Fruit fly (Drosophila melanogaster) whole organism, embryonic: Measurements from ENCODE around the gene CG42404.
A peak's percentile ranks its signal among the peaks of the same experiment; 100 is the strongest.

Source experiments
- Adf1 ChIP-seq: fragments of 200-800 bp; sonication (Bioruptor generic); IDR thresholded peaks from 2 replicates; pipeline ENCODE4 v1.3.6; 2022; ENCODE audit warnings: missing biosample characterization, missing genetic modification characterization
- Asciz ChIP-seq: fragments of 200-800 bp; sonication (Bioruptor generic); optimal IDR thresholded peaks from 2 replicates; lab custom pipeline; 2017; ENCODE audit warnings: missing biosample characterization, mild to moderate bottlenecking, missing genetic modification characterization, missing genetic modification reagents
- B-H2 ChIP-seq: fragments of 200-800 bp; sonication (Bioruptor generic); optimal IDR thresholded peaks from 2 replicates; lab custom pipeline; 2018; ENCODE audit warnings: missing biosample characterization, mild to moderate bottlenecking, missing genetic modification characterization
- Bgb ChIP-seq: fragments of 200-800 bp; sonication (Bioruptor generic); IDR thresholded peaks from 2 replicates; pipeline ENCODE4 v1.3.6; 2022; ENCODE audit warnings: missing biosample characterization, missing genetic modification characterization; ENCODE audit not compliant: partially characterized antibody
- BtbVII ChIP-seq: fragments of 200-800 bp; sonication (Bioruptor generic); optimal IDR thresholded peaks from 3 replicates; lab custom pipeline; 2017; ENCODE audit warnings: missing biosample characterization, mild to moderate bottlenecking, missing genetic modification characterization
- CG10321 ChIP-seq: fragments of 200-800 bp; sonication (Bioruptor generic); IDR thresholded peaks from 2 replicates; pipeline ENCODE4 v1.3.6; 2022; ENCODE audit warnings: missing biosample characterization, missing genetic modification characterization
- CG11093 ChIP-seq: fragments of 200-800 bp; sonication (Bioruptor generic); IDR thresholded peaks from 3 replicates; pipeline ENCODE4 v1.3.6; 2022; ENCODE audit warnings: missing biosample characterization, missing genetic modification characterization
- CG11398 ChIP-seq: fragments of 200-800 bp; sonication (Bioruptor generic); optimal IDR thresholded peaks from 2 replicates; lab custom pipeline; 2016; ENCODE audit warnings: missing biosample characterization, missing genetic modification characterization
- CG11504 ChIP-seq: fragments of 200-800 bp; sonication (Bioruptor generic); optimal IDR thresholded peaks from 3 replicates; lab custom pipeline; 2019; ENCODE audit warnings: missing biosample characterization, mild to moderate bottlenecking, missing genetic modification characterization, moderate library complexity
- CG13894 ChIP-seq: fragments of 200-800 bp; sonication (Bioruptor generic); optimal IDR thresholded peaks from 3 replicates; lab custom pipeline; 2018; ENCODE audit warnings: missing biosample characterization, mild to moderate bottlenecking, missing genetic modification characterization, moderate library complexity
- CG15479 ChIP-seq: fragments of 200-800 bp; sonication (Bioruptor generic); optimal IDR thresholded peaks from 3 replicates; lab custom pipeline; 2019; ENCODE audit warnings: missing biosample characterization, mild to moderate bottlenecking, missing genetic modification characterization, moderate library complexity
- CG17912 ChIP-seq: fragments of 200-800 bp; sonication (Bioruptor generic); optimal IDR thresholded peaks from 2 replicates; lab custom pipeline; 2018; ENCODE audit warnings: missing biosample characterization, mild to moderate bottlenecking, missing genetic modification characterization
- CG1832 ChIP-seq: fragments of 200-800 bp; sonication (Bioruptor generic); optimal IDR thresholded peaks from 2 replicates; lab custom pipeline; 2017; ENCODE audit warnings: missing biosample characterization, mild to moderate bottlenecking, missing genetic modification characterization, inconsistent platforms
- CG2116 ChIP-seq: fragments of 200-800 bp; sonication (Bioruptor generic); optimal IDR thresholded peaks from 3 replicates; lab custom pipeline; 2018; ENCODE audit warnings: missing biosample characterization, mild to moderate bottlenecking, missing genetic modification characterization
- CG2199 ChIP-seq: fragments of 200-800 bp; sonication (Bioruptor generic); IDR thresholded peaks from 3 replicates; pipeline ENCODE4 v1.3.6; 2022; ENCODE audit warnings: missing biosample characterization, missing genetic modification characterization
- CG33557 ChIP-seq: fragments of 200-800 bp; sonication (Bioruptor generic); optimal IDR thresholded peaks from 2 replicates; lab custom pipeline; 2019; ENCODE audit warnings: missing biosample characterization, mild to moderate bottlenecking, missing genetic modification characterization, moderate library complexity
- CG34422 ChIP-seq: fragments of 200-800 bp; sonication (Bioruptor generic); IDR thresholded peaks from 3 replicates; pipeline ENCODE4 v1.3.6; 2022; ENCODE audit warnings: missing biosample characterization, missing genetic modification characterization
- CG6791 ChIP-seq: fragments of 200-800 bp; sonication (Bioruptor generic); IDR thresholded peaks from 3 replicates; pipeline ENCODE4 v1.3.6; 2022; ENCODE audit warnings: missing biosample characterization, missing genetic modification characterization; ENCODE audit not compliant: partially characterized antibody
- CG8290 ChIP-seq, 3 experiments: fragments of 200-800 bp; sonication (Bioruptor generic); optimal IDR thresholded peaks; 2 replicates each; lab custom pipeline; 2016 to 2019; ENCODE audit warnings: missing biosample characterization in 3 of 3, missing genetic modification characterization in 3 of 3, mild to moderate bottlenecking in 2 of 3, moderate library complexity in 1 of 3
- CG8924 ChIP-seq: fragments of 200-800 bp; optimal IDR thresholded peaks from 3 replicates; lab custom pipeline; 2019; ENCODE audit warnings: missing biosample characterization, mild to moderate bottlenecking, missing genetic modification characterization, moderate library complexity
- CG9932 ChIP-seq: fragments of 200-800 bp; sonication (Bioruptor generic); IDR thresholded peaks from 2 replicates; pipeline ENCODE4 v1.3.6; 2022; ENCODE audit warnings: missing biosample characterization, missing genetic modification characterization
- CHES-1-like ChIP-seq: fragments of 200-800 bp; sonication (Bioruptor generic); optimal IDR thresholded peaks from 2 replicates; lab custom pipeline; 2016; ENCODE audit warnings: missing biosample characterization, missing genetic modification characterization
- CkIIα-i1 ChIP-seq: fragments of 200-800 bp; sonication (Bioruptor generic); IDR thresholded peaks from 2 replicates; pipeline ENCODE4 v1.3.6; 2022; ENCODE audit warnings: missing biosample characterization, missing genetic modification characterization
- Dll ChIP-seq: fragments of 200-800 bp; sonication (Bioruptor generic); IDR thresholded peaks from 4 replicates; pipeline ENCODE4 v1.3.6; 2022; ENCODE audit warnings: missing biosample characterization, missing genetic modification characterization; ENCODE audit not compliant: partially characterized antibody
- Dp ChIP-seq: fragments of 200-800 bp; sonication (Bioruptor generic); optimal IDR thresholded peaks from 2 replicates; lab custom pipeline; 2018; ENCODE audit warnings: missing biosample characterization, mild to moderate bottlenecking, missing genetic modification characterization, moderate library complexity
- E2f2 ChIP-seq: fragments of 200-800 bp; sonication (Bioruptor generic); IDR thresholded peaks from 2 replicates; pipeline ENCODE4 v1.3.6; 2022; ENCODE audit warnings: missing biosample characterization, missing genetic modification characterization
- Ets65A ChIP-seq: fragments of 200-800 bp; sonication (Bioruptor generic); peaks from one replicate; lab custom pipeline; 2016; ENCODE audit warnings: missing biosample characterization, missing genetic modification characterization
- Hey ChIP-seq: fragments of 200-800 bp; sonication (Bioruptor generic); optimal IDR thresholded peaks from 3 replicates; lab custom pipeline; 2018; ENCODE audit warnings: missing biosample characterization, mild to moderate bottlenecking, missing genetic modification characterization
- Kr ChIP-seq: fragments of 200-800 bp; sonication (Bioruptor generic); optimal IDR thresholded peaks from 2 replicates; lab custom pipeline; 2017; ENCODE audit warnings: missing biosample characterization, mild to moderate bottlenecking, missing genetic modification characterization
- Max ChIP-seq: fragments of 200-800 bp; sonication (Bioruptor generic); optimal IDR thresholded peaks from 2 replicates; lab custom pipeline; 2016; ENCODE audit warnings: missing biosample characterization, mild to moderate bottlenecking, missing genetic modification characterization
- NC2α ChIP-seq: fragments of 200-800 bp; sonication (Bioruptor generic); optimal IDR thresholded peaks from 2 replicates; lab custom pipeline; 2016; ENCODE audit warnings: missing biosample characterization, missing genetic modification characterization
- NFAT ChIP-seq: fragments of 200-800 bp; sonication (Bioruptor generic); IDR thresholded peaks from 2 replicates; pipeline ENCODE4 v1.3.6; 2022; ENCODE audit warnings: missing biosample characterization, missing genetic modification characterization
- Nf-YC ChIP-seq: fragments of 200-800 bp; optimal IDR thresholded peaks from 3 replicates; lab custom pipeline; 2019; ENCODE audit warnings: missing biosample characterization, mild to moderate bottlenecking, missing genetic modification characterization, moderate library complexity
- Opbp ChIP-seq: fragments of 200-800 bp; sonication (Bioruptor generic); IDR thresholded peaks from 3 replicates; pipeline ENCODE4 v1.3.6; 2022; ENCODE audit warnings: missing biosample characterization, missing genetic modification characterization; ENCODE audit not compliant: partially characterized antibody
- PHDP ChIP-seq: fragments of 200-800 bp; sonication (Bioruptor generic); optimal IDR thresholded peaks from 3 replicates; lab custom pipeline; 2018; ENCODE audit warnings: missing biosample characterization, mild to moderate bottlenecking, missing genetic modification characterization, moderate library complexity
- YL-1 ChIP-seq: fragments of 200-800 bp; sonication (Bioruptor generic); optimal IDR thresholded peaks from 3 replicates; lab custom pipeline; 2017; ENCODE audit warnings: missing biosample characterization, mild to moderate bottlenecking, missing genetic modification characterization
- ap ChIP-seq: fragments of 200-800 bp; sonication (Bioruptor generic); IDR thresholded peaks from 2 replicates; pipeline ENCODE4 v1.3.6; 2022; ENCODE audit warnings: missing biosample characterization, missing genetic modification characterization
- bbx ChIP-seq: fragments of 200-800 bp; sonication (Bioruptor generic); IDR thresholded peaks from 2 replicates; pipeline ENCODE4 v1.3.6; 2022; ENCODE audit warnings: missing biosample characterization, missing genetic modification characterization; ENCODE audit not compliant: partially characterized antibody
- cg ChIP-seq: fragments of 200-800 bp; sonication (Bioruptor generic); optimal IDR thresholded peaks from 3 replicates; lab custom pipeline; 2019; ENCODE audit warnings: missing biosample characterization, mild to moderate bottlenecking, missing genetic modification characterization, moderate library complexity
- cwo ChIP-seq: fragments of 200-800 bp; sonication (Bioruptor generic); optimal IDR thresholded peaks from 3 replicates; lab custom pipeline; 2017; ENCODE audit warnings: missing biosample characterization, missing genetic modification characterization, mild to moderate bottlenecking, moderate library complexity, missing genetic modification reagents
- dm ChIP-seq: fragments of 200-800 bp; sonication (Bioruptor generic); optimal IDR thresholded peaks from 3 replicates; lab custom pipeline; 2016; ENCODE audit warnings: missing biosample characterization, missing genetic modification characterization
- fru ChIP-seq: fragments of >200 bp; optimal IDR thresholded peaks from 2 replicates; lab custom pipeline; 2017
- hkb ChIP-seq, 2 experiments: fragments of 200-800 bp in 1 of 2; fragments of >200 bp in 1 of 2; sonication (Bioruptor generic) in 1 of 2; IDR thresholded peaks in 1 of 2; optimal IDR thresholded peaks in 1 of 2; 2 replicates each; pipeline versions ENCODE4 v1.3.6 to Lab custom; 2017 to 2022; ENCODE audit warnings: missing biosample characterization in 1 of 2, missing genetic modification characterization in 1 of 2
- lbe ChIP-seq: fragments of 200-800 bp; sonication (Bioruptor generic); optimal IDR thresholded peaks from 2 replicates; lab custom pipeline; 2016; ENCODE audit warnings: missing biosample characterization, mild to moderate bottlenecking, missing genetic modification characterization
- lilli ChIP-seq: fragments of 200-800 bp; sonication (Bioruptor generic); optimal IDR thresholded peaks from 3 replicates; lab custom pipeline; 2016; ENCODE audit warnings: missing biosample characterization, missing genetic modification characterization
- pzg ChIP-seq: fragments of 200-800 bp; sonication (Bioruptor generic); optimal IDR thresholded peaks from 3 replicates; lab custom pipeline; 2018; ENCODE audit warnings: missing biosample characterization, mild to moderate bottlenecking, missing genetic modification characterization, moderate library complexity
- rib ChIP-seq: fragments of 200-800 bp; sonication (Bioruptor generic); IDR thresholded peaks from 2 replicates; pipeline ENCODE4 v1.3.6; 2022; ENCODE audit warnings: missing biosample characterization, missing genetic modification characterization
- tll ChIP-seq, 2 experiments: fragments of 200-800 bp in 1 of 2; fragments of >200 bp in 1 of 2; sonication (Bioruptor generic) in 1 of 2; optimal IDR thresholded peaks; 2 replicates each; lab custom pipeline; 2017 to 2019; ENCODE audit warnings: missing biosample characterization in 2 of 2, missing genetic modification characterization in 2 of 2, mild to moderate bottlenecking in 1 of 2, moderate library complexity in 1 of 2

Gene CG42404

dm6 chr3R:15243452-15243851 lies 6.4 kb upstream of the CG42404 start (continued):
- TF ChIP-seq CG9932 (peak; percentile 28; the same call in 1 of the 2 replicates), CkIIα-i1 (GFP tag; lab: Robert Waterston, UW) (no peak), Opbp (0 out of 3 replicates have a peak, but pooled peaks have one; percentile 9), Max (GFP tag; lab: Kevin White, UChicago) (peak; percentile 83), Adf1 (GFP tag; lab: Robert Waterston, UW) (peak; percentile 43; the same call in 1 of the 2 replicates), NC2α (no peak), fru (lab: Kevin White, UChicago) (no peak), PHDP (tag; lab: Kevin White, UChicago) (peak; percentile 11), cwo (peak; percentile 81), CG2116 (GFP tag; lab: Kevin White, UChicago) (no peak), ap (GFP tag; lab: Robert Waterston, UW) (no peak), CG33557 (GFP tag; lab: Kevin White, UChicago) (peak; percentile 8), YL-1 (peak; percentile 94), rib (GFP tag; lab: Robert Waterston, UW) (peak; percentile 78), hkb (optimal IDR thresholded peaks at IDR 0.05; lab: Kevin White, UChicago) (no peak), hkb (GFP tag; IDR thresholded peaks at IDR 0.05; lab: Robert Waterston, UW) (peak; percentile 17; the same call in 1 of the 2 replicates), CG15479 (peak; percentile 82), Asciz (no peak), Ets65A (peak; percentile 81), CG11093 (GFP tag; lab: Robert Waterston, UW) (no peak), CG1832 (GFP tag; lab: Kevin White, UChicago) (peak; percentile 75), Dp (GFP tag; lab: Kevin White, UChicago) (peak; percentile 6), CG34422 (GFP tag; lab: Robert Waterston, UW) (peak; percentile 93), lilli (peak; percentile 30), cg (peak; percentile 98), pzg (GFP tag; lab: Kevin White, UChicago) (peak; percentile 5), Hey (tag; lab: Kevin White, UChicago) (peak; percentile 64), tll (GFP tag; optimal IDR thresholded peaks at IDR 0.05; lab: Kevin White, UChicago) (peak in 1 of 2 experiments; percentile 16), Nf-YC (no peak), dm (GFP tag; lab: Kevin White, UChicago) (peak; percentile 94), E2f2 (GFP tag; lab: Robert Waterston, UW) (0 out of 2 replicates have a peak, but pooled peaks have one; percentile 20), CG6791 (GFP tag; lab: Robert Waterston, UW) (0 out of 3 replicates have a peak, but pooled peaks have one; percentile 6), lbe (peak; percentile 30), BtbVII (GFP tag; lab: Kevin White, UChicago) (no peak), NFAT (peak; percentile 63; the same call in 1 of the 2 replicates), CG8290 (GFP tag; optimal IDR thresholded peaks at IDR 0.05; lab: Kevin White, UChicago) (no peak), CG8290 (tag; optimal IDR thresholded peaks at IDR 0.05; lab: Kevin White, UChicago) (peak in 1 of 2 experiments; percentile 29), CG2199 (GFP tag; lab: Robert Waterston, UW) (0 out of 3 replicates have a peak, but pooled peaks have one; percentile 37), CHES-1-like (GFP tag; lab: Kevin White, UChicago) (peak; percentile 39), CG17912 (GFP tag; lab: Kevin White, UChicago) (peak; percentile 68), bbx (peak; percentile 17; the same call in 1 of the 2 replicates), CG10321 (GFP tag; lab: Robert Waterston, UW) (peak; percentile 97), Dll (GFP tag; lab: Robert Waterston, UW) (peak; percentile 28; the same call in 1 of the 4 replicates), Kr (GFP tag; lab: Kevin White, UChicago) (peak; percentile 30), CG13894 (tag; lab: Kevin White, UChicago) (peak; percentile 10), Bgb (GFP tag; lab: Robert Waterston, UW) (0 out of 2 replicates have a peak, but pooled peaks have one; percentile 17), CG11504 (tag; lab: Kevin White, UChicago) (no peak), CG8924 (tag; lab: Kevin White, UChicago) (peak; percentile 13), B-H2 (GFP tag; lab: Kevin White, UChicago) (peak; percentile 49), CG11398 (GFP tag; lab: Kevin White, UChicago) (no peak)
